Worm (Caenorhabditis elegans) whole organism, early embryonic: Measurements from ENCODE around the gene dmd-10.

Experiments
- F13C5.2 ChIP-seq: sonication (generic microtip); optimal IDR thresholded peaks from 2 replicates; lab custom pipeline; 2017; ENCODE audit warnings: mild to moderate bottlenecking, missing genetic modification characterization, inconsistent platforms, missing compliant biosample characterization
- ama-1 ChIP-seq: fragments of 150-350 bp; optimal IDR thresholded peaks from 2 replicates; lab custom pipeline; 2014
- pes-1 ChIP-seq: fragments of 200-800 bp; sonication (Bioruptor generic); IDR thresholded peaks from 2 replicates; pipeline ENCODE4 v1.3.6; 2022; ENCODE audit warnings: missing genetic modification reagents, missing genetic modification characterization, missing compliant biosample characterization
- tra-4 ChIP-seq: sonication (generic microtip); optimal IDR thresholded peaks from 2 replicates; lab custom pipeline; 2017; ENCODE audit warnings: missing genetic modification characterization, missing compliant biosample characterization

ce11 chrV:13262781-13263318, 26.4 kb upstream of the dmd-10 start:
- TF ChIP-seq tra-4 (tag; lab: Kevin White, UChicago): no peak
- TF ChIP-seq F13C5.2 (tag; lab: Kevin White, UChicago): no peak
- TF ChIP-seq pes-1: no peak
- TF ChIP-seq ama-1: no peak
